Worm (Caenorhabditis elegans) whole organism, mixed stage, embryonic: ENCODE measurements around the gene F02D10.2.

Experiments used
- M03D4.4 ChIP-seq: sonication (generic microtip); optimal IDR thresholded peaks from 2 replicates; lab custom pipeline; 2017; ENCODE audit warnings: mild to moderate bottlenecking, missing genetic modification characterization, missing compliant biosample characterization
- bed-3 ChIP-seq: fragments of 200-800 bp; sonication (Bioruptor generic); optimal IDR thresholded peaks from 3 replicates; lab custom pipeline; 2018; ENCODE audit warnings: mild to moderate bottlenecking, missing genetic modification characterization, moderate library complexity, missing compliant biosample characterization
- blmp-1 ChIP-seq: fragments of 150-350 bp; optimal IDR thresholded peaks from 2 replicates; lab custom pipeline; 2014; ENCODE audit warnings: missing biosample characterization, missing genetic modification characterization
- ceh-39 ChIP-seq: fragments of 150-350 bp; optimal IDR thresholded peaks from 2 replicates; lab custom pipeline; 2014; ENCODE audit warnings: missing biosample characterization, missing genetic modification characterization
- ceh-83 ChIP-seq: fragments of 200-800 bp; sonication (Bioruptor generic); optimal IDR thresholded peaks from 2 replicates; lab custom pipeline; 2018; ENCODE audit warnings: mild to moderate bottlenecking, missing genetic modification characterization, missing compliant biosample characterization
- ces-1 ChIP-seq: fragments of 150-350 bp; optimal IDR thresholded peaks from 2 replicates; lab custom pipeline; 2014; ENCODE audit warnings: missing biosample characterization, missing genetic modification reagents, missing genetic modification characterization
- cnd-1 ChIP-seq: fragments of 200-800 bp; sonication (Bioruptor generic); optimal IDR thresholded peaks from 2 replicates; lab custom pipeline; 2018; ENCODE audit warnings: mild to moderate bottlenecking, missing genetic modification characterization, missing compliant biosample characterization
- drap-1 ChIP-seq: fragments of 200-800 bp; sonication (Bioruptor generic); optimal IDR thresholded peaks from 3 replicates; lab custom pipeline; 2018; ENCODE audit warnings: mild to moderate bottlenecking, missing genetic modification characterization, missing compliant biosample characterization
- elt-1 ChIP-seq: sonication (generic microtip); optimal IDR thresholded peaks from 2 replicates; lab custom pipeline; 2017; ENCODE audit warnings: missing genetic modification characterization, mild to moderate bottlenecking, missing compliant biosample characterization, antibody characterized with exemption, moderate library complexity, borderline replicate concordance; ENCODE audit not compliant: insufficient read depth
- elt-3 ChIP-seq: fragments of 150-350 bp; optimal IDR thresholded peaks from 2 replicates; lab custom pipeline; 2014; ENCODE audit warnings: missing biosample characterization, missing genetic modification characterization
- flh-1 ChIP-seq: fragments of 200-800 bp; sonication (Bioruptor generic); optimal IDR thresholded peaks from 2 replicates; lab custom pipeline; 2018; ENCODE audit warnings: mild to moderate bottlenecking, missing genetic modification characterization, moderate library complexity, missing compliant biosample characterization
- hlh-1 ChIP-seq: fragments of 150-350 bp; optimal IDR thresholded peaks from 2 replicates; lab custom pipeline; 2014; ENCODE audit warnings: missing biosample characterization, missing genetic modification reagents, missing genetic modification characterization
- lin-13 ChIP-seq: fragments of 150-350 bp; optimal IDR thresholded peaks from 2 replicates; lab custom pipeline; 2014; ENCODE audit warnings: missing biosample characterization, missing genetic modification characterization
- lin-32 ChIP-seq: fragments of 200-800 bp; sonication (Bioruptor generic); optimal IDR thresholded peaks from 2 replicates; lab custom pipeline; 2018; ENCODE audit warnings: mild to moderate bottlenecking, missing genetic modification characterization, missing compliant biosample characterization
- lsy-2 ChIP-seq: fragments of 150-350 bp; optimal IDR thresholded peaks from 2 replicates; lab custom pipeline; 2014; ENCODE audit warnings: missing biosample characterization, missing genetic modification characterization
- mab-5 ChIP-seq: fragments of 150-350 bp; optimal IDR thresholded peaks from 2 replicates; lab custom pipeline; 2014; ENCODE audit warnings: missing biosample characterization, missing genetic modification characterization
- mep-1 ChIP-seq: fragments of 150-350 bp; optimal IDR thresholded peaks from 2 replicates; lab custom pipeline; 2017; ENCODE audit warnings: missing biosample characterization, missing genetic modification reagents, missing genetic modification characterization, inconsistent platforms
- nhr-12 ChIP-seq: fragments of 150-350 bp; optimal IDR thresholded peaks from 2 replicates; lab custom pipeline; 2014; ENCODE audit warnings: missing biosample characterization, missing genetic modification characterization
- nhr-2 ChIP-seq: fragments of 150-350 bp; optimal IDR thresholded peaks from 2 replicates; lab custom pipeline; 2014; ENCODE audit warnings: missing biosample characterization, missing genetic modification characterization
- nhr-237 ChIP-seq: fragments of 150-350 bp; optimal IDR thresholded peaks from 2 replicates; lab custom pipeline; 2014; ENCODE audit warnings: missing biosample characterization, missing genetic modification characterization
- nhr-76 ChIP-seq: sonication (generic microtip); optimal IDR thresholded peaks from 2 replicates; lab custom pipeline; 2017; ENCODE audit warnings: missing biosample characterization, missing genetic modification characterization
- sem-2 ChIP-seq: fragments of 200-800 bp; sonication (Bioruptor generic); optimal IDR thresholded peaks from 2 replicates; lab custom pipeline; 2018; ENCODE audit warnings: mild to moderate bottlenecking, missing genetic modification characterization, missing compliant biosample characterization
- snpc-4 ChIP-seq: fragments of 150-350 bp; optimal IDR thresholded peaks from 2 replicates; lab custom pipeline; 2014; ENCODE audit warnings: missing biosample characterization, missing genetic modification characterization
- sptf-1 ChIP-seq: sonication (generic microtip); optimal IDR thresholded peaks from 2 replicates; lab custom pipeline; 2017; ENCODE audit warnings: mild to moderate bottlenecking, missing genetic modification characterization, moderate library complexity, missing compliant biosample characterization
- unc-120 ChIP-seq: sonication (generic microtip); optimal IDR thresholded peaks from 2 replicates; lab custom pipeline; 2017; ENCODE audit warnings: missing genetic modification characterization, missing compliant biosample characterization; ENCODE audit not compliant: poor library complexity, severe bottlenecking
- unc-62 ChIP-seq: fragments of 150-350 bp; optimal IDR thresholded peaks from 2 replicates; lab custom pipeline; 2014; ENCODE audit warnings: missing biosample characterization, missing genetic modification reagents, missing genetic modification characterization
- zip-8 ChIP-seq: fragments of 150-350 bp; optimal IDR thresholded peaks from 2 replicates; lab custom pipeline; 2014; ENCODE audit warnings: missing biosample characterization, missing genetic modification characterization
- ztf-11 ChIP-seq: fragments of 150-350 bp; optimal IDR thresholded peaks from 2 replicates; lab custom pipeline; 2014; ENCODE audit warnings: missing biosample characterization, missing genetic modification characterization

F02D10.2 gene

ce11 chrX:13469047-13469633 lies 5.4 kb upstream of the F02D10.2 start, which contains the start of gene col-184:
Gene col-184, plus strand, starts transcription at chrX:13469455.
- TF ChIP-seq zip-8 (tag; lab: Kevin White, UChicago) = peak; percentile 52
- TF ChIP-seq sptf-1 = no peak
- TF ChIP-seq blmp-1 = no peak

- TF ChIP-seq nhr-76 (tag; lab: Kevin White, UChicago) = no peak
- TF ChIP-seq lin-32 (GFP tag; lab: Kevin White, UChicago) = no peak
- no peak for TF ChIP-seq ceh-83
- no peak for TF ChIP-seq drap-1 (GFP tag; lab: Kevin White, UChicago)
- no peak for TF ChIP-seq sem-2 (GFP tag; lab: Kevin White, UChicago)
- no peak for TF ChIP-seq unc-120 (tag; lab: Kevin White, UChicago)
- no peak for TF ChIP-seq mep-1
- TF ChIP-seq sptf-1 = no peak
- TF ChIP-seq elt-3 (tag; lab: Kevin White, UChicago) = no peak
- no peak for TF ChIP-seq flh-1 (GFP tag; lab: Kevin White, UChicago)
- TF ChIP-seq, all 35 proteins: peak for 0
These were observed 3.5 kb upstream of the F02D10.2 start, which contains the start of gene col-183 for ce11 chrX:13466926-13467866. Gene col-183, minus strand, starts transcription at chrX:13467764.

- TF ChIP-seq ceh-83 (no peak), mab-5 (tag; lab: Kevin White, UChicago) (no peak), bed-3 (GFP tag; lab: Kevin White, UChicago) (no peak), hlh-1 (tag; lab: Kevin White, UChicago) (no peak), snpc-4 (no peak), lin-13 (tag; lab: Kevin White, UChicago) (no peak), ceh-39 (tag; lab: Kevin White, UChicago) (no peak)
These were observed 1.2 kb downstream of the F02D10.2 start, which contains the start of gene F02D10.3 for ce11 chrX:13462519-13462918. Gene F02D10.3, minus strand, starts transcription at chrX:13462619.

ce11 chrX:13456442-13456841 lies 7.3 kb downstream of the F02D10.2 start, which contains the start of gene flr-1:
Gene flr-1, minus strand, starts transcription at chrX:13456542.
- no peak for TF ChIP-seq lin-13 (tag; lab: Kevin White, UChicago)
- no peak for TF ChIP-seq lsy-2 (tag; lab: Kevin White, UChicago)
- no peak for TF ChIP-seq zip-8 (tag; lab: Kevin White, UChicago)
- TF ChIP-seq unc-120 (tag; lab: Kevin White, UChicago) = no peak
- no peak for TF ChIP-seq drap-1 (GFP tag; lab: Kevin White, UChicago)
- no peak for TF ChIP-seq sem-2 (GFP tag; lab: Kevin White, UChicago)
- no peak for TF ChIP-seq ztf-11 (tag; lab: Kevin White, UChicago)
- no peak for TF ChIP-seq sptf-1
- TF ChIP-seq ces-1 (GFP tag; lab: Kevin White, UChicago) = no peak
- no peak for TF ChIP-seq nhr-12 (tag; lab: Kevin White, UChicago)

ce11 chrX:13451578-13451977 lies 12.1 kb downstream of the F02D10.2 start, which contains the start of gene F02D10.6:
Gene F02D10.6, minus strand, starts transcription at chrX:13451678.
- TF ChIP-seq hlh-1 (tag; lab: Kevin White, UChicago) = no peak
- no peak for TF ChIP-seq mab-5 (tag; lab: Kevin White, UChicago)
- TF ChIP-seq nhr-2 (tag; lab: Kevin White, UChicago) = no peak
- no peak for TF ChIP-seq unc-62
- TF ChIP-seq ces-1 (GFP tag; lab: Kevin White, UChicago) = no peak
- no peak for TF ChIP-seq zip-8 (tag; lab: Kevin White, UChicago)
- TF ChIP-seq flh-1 (GFP tag; lab: Kevin White, UChicago) = no peak
- no peak for TF ChIP-seq M03D4.4
- TF ChIP-seq blmp-1 = no peak
- no peak for TF ChIP-seq ceh-39 (tag; lab: Kevin White, UChicago)
- TF ChIP-seq nhr-237 (tag; lab: Kevin White, UChicago) = no peak
- no peak for TF ChIP-seq ztf-11 (tag; lab: Kevin White, UChicago)
- TF ChIP-seq elt-1 (tag; lab: Kevin White, UChicago) = no peak
- TF ChIP-seq sem-2 (GFP tag; lab: Kevin White, UChicago) = no peak
- TF ChIP-seq cnd-1 (tag; lab: Kevin White, UChicago) = no peak
- TF ChIP-seq lsy-2 (tag; lab: Kevin White, UChicago) = no peak
- no peak for TF ChIP-seq lin-32 (GFP tag; lab: Kevin White, UChicago)
